Worm (Caenorhabditis elegans): ENCODE results near the gene F14D7.18.

Gene F14D7.18

ce11 chrV:14243904-14244303 is 46.6 kb downstream of the F14D7.18 start, which contains the start of gene sre-7:
Gene sre-7, plus strand, starts transcription at chrV:14244204.
- TF ChIP-seq mep-1 (tag; optimal IDR thresholded peaks at IDR 0.05), result no peak
- TF ChIP-seq flh-1 (GFP tag; optimal IDR thresholded peaks at IDR 0.05), result no peak
- no peak for TF ChIP-seq blmp-1 (tag; optimal IDR thresholded peaks at IDR 0.05)
- no peak for TF ChIP-seq tbx-8 (GFP tag; optimal IDR thresholded peaks at IDR 0.05)
- no peak for TF ChIP-seq nhr-76 (tag; optimal IDR thresholded peaks at IDR 0.05)

- TF ChIP-seq ceh-43 (GFP tag; optimal IDR thresholded peaks at IDR 0.05), result no peak
- TF ChIP-seq elt-1 (tag; optimal IDR thresholded peaks at IDR 0.05; ENCODE audit: borderline replicate concordance, insufficient read depth), result no peak
- TF ChIP-seq unc-62 (GFP tag; optimal IDR thresholded peaks at IDR 0.05), result no peak
- no peak for TF ChIP-seq flh-1 (GFP tag; optimal IDR thresholded peaks at IDR 0.05)
- no peak for TF ChIP-seq ham-2 (GFP tag; optimal IDR thresholded peaks at IDR 0.05)
- no peak for TF ChIP-seq drap-1 (GFP tag; optimal IDR thresholded peaks at IDR 0.05)
- no peak for TF ChIP-seq nhr-237 (tag; optimal IDR thresholded peaks at IDR 0.05)
- TF ChIP-seq lin-32 (GFP tag; optimal IDR thresholded peaks at IDR 0.05), result no peak
Measured at ce11 chrV:14240694-14241201, 49.8 kb downstream of the F14D7.18 start, which contains the start of gene K02E11.10. Gene K02E11.10, minus strand, starts transcription at chrV:14241151.

Measured in whole organism, mixed stage, embryonic.